Fruit fly (Drosophila melanogaster) whole organism, embryonic: ENCODE data around the gene Muc18B.

Experiments used
- Adf1 ChIP-seq: fragments of 200-800 bp; sonication (Bioruptor generic); IDR thresholded peaks from 2 replicates; pipeline ENCODE4 v1.3.6; 2022; ENCODE audit warnings: missing biosample characterization, missing genetic modification characterization
- Bgb ChIP-seq: fragments of 200-800 bp; sonication (Bioruptor generic); IDR thresholded peaks from 2 replicates; pipeline ENCODE4 v1.3.6; 2022; ENCODE audit warnings: missing biosample characterization, missing genetic modification characterization; ENCODE audit not compliant: partially characterized antibody
- CG10147 ChIP-seq: fragments of 200-800 bp; sonication (Bioruptor generic); optimal IDR thresholded peaks from 2 replicates; lab custom pipeline; 2019; ENCODE audit warnings: missing biosample characterization, mild to moderate bottlenecking, missing genetic modification characterization, moderate library complexity
- CG10209 ChIP-seq: fragments of 200-800 bp; sonication (Bioruptor generic); optimal IDR thresholded peaks from 3 replicates; lab custom pipeline; 2017; ENCODE audit warnings: missing biosample characterization, mild to moderate bottlenecking, missing genetic modification characterization, missing genetic modification reagents
- CG11093 ChIP-seq: fragments of 200-800 bp; sonication (Bioruptor generic); IDR thresholded peaks from 3 replicates; pipeline ENCODE4 v1.3.6; 2022; ENCODE audit warnings: missing biosample characterization, missing genetic modification characterization
- CG13287 ChIP-seq: fragments of 200-800 bp; sonication (Bioruptor generic); IDR thresholded peaks from 2 replicates; pipeline ENCODE4 v1.3.6; 2022; ENCODE audit warnings: missing biosample characterization, missing genetic modification characterization; ENCODE audit not compliant: partially characterized antibody
- CG16815 ChIP-seq: fragments of 200-800 bp; sonication (Bioruptor generic); optimal IDR thresholded peaks from 3 replicates; lab custom pipeline; 2017; ENCODE audit warnings: missing biosample characterization, mild to moderate bottlenecking, missing genetic modification characterization
- CG17802 ChIP-seq: fragments of 200-800 bp; sonication (Bioruptor generic); optimal IDR thresholded peaks from 2 replicates; lab custom pipeline; 2018; ENCODE audit warnings: missing biosample characterization, mild to moderate bottlenecking, missing genetic modification characterization, moderate library complexity
- CG2875 ChIP-seq: fragments of 200-800 bp; sonication (Bioruptor generic); optimal IDR thresholded peaks from 2 replicates; lab custom pipeline; 2017; ENCODE audit warnings: missing biosample characterization, mild to moderate bottlenecking, missing genetic modification characterization, missing genetic modification reagents
- CG30020 ChIP-seq: fragments of 200-800 bp; optimal IDR thresholded peaks from 2 replicates; lab custom pipeline; 2019; ENCODE audit warnings: missing biosample characterization, mild to moderate bottlenecking, missing genetic modification characterization, moderate library complexity
- CG3065 ChIP-seq: fragments of 200-800 bp; sonication (Bioruptor generic); optimal IDR thresholded peaks from 2 replicates; lab custom pipeline; 2016; ENCODE audit warnings: missing biosample characterization, missing genetic modification characterization
- CG32772 ChIP-seq: fragments of 200-800 bp; sonication (Bioruptor generic); IDR thresholded peaks from 2 replicates; pipeline ENCODE4 v1.3.6; 2022; ENCODE audit warnings: missing biosample characterization, missing genetic modification characterization
- CG43689 ChIP-seq: fragments of 200-800 bp; sonication (Bioruptor generic); IDR thresholded peaks from 2 replicates; pipeline ENCODE4 v1.3.6; 2022; ENCODE audit warnings: missing biosample characterization, missing genetic modification characterization
- CG4404 ChIP-seq: fragments of 200-800 bp; sonication (Bioruptor generic); IDR thresholded peaks from 2 replicates; pipeline ENCODE4 v1.3.6; 2022; ENCODE audit warnings: missing biosample characterization, missing genetic modification characterization
- CG6791 ChIP-seq: fragments of 200-800 bp; sonication (Bioruptor generic); IDR thresholded peaks from 3 replicates; pipeline ENCODE4 v1.3.6; 2022; ENCODE audit warnings: missing biosample characterization, missing genetic modification characterization; ENCODE audit not compliant: partially characterized antibody
- CG8359 ChIP-seq: fragments of 200-800 bp; sonication (Bioruptor generic); optimal IDR thresholded peaks from 2 replicates; lab custom pipeline; 2017; ENCODE audit warnings: missing biosample characterization, mild to moderate bottlenecking, missing genetic modification characterization, borderline replicate concordance
- Fer1 ChIP-seq: fragments of 200-800 bp; sonication (Bioruptor generic); optimal IDR thresholded peaks from 2 replicates; lab custom pipeline; 2017; ENCODE audit warnings: missing biosample characterization, mild to moderate bottlenecking, missing genetic modification characterization
- Gsc ChIP-seq: fragments of 200-800 bp; sonication (Bioruptor generic); IDR thresholded peaks from 2 replicates; pipeline ENCODE4 v1.3.6; 2022; ENCODE audit warnings: missing biosample characterization, missing genetic modification characterization
- HmgD ChIP-seq: fragments of 200-800 bp; sonication (Bioruptor generic); optimal IDR thresholded peaks from 3 replicates; lab custom pipeline; 2016; ENCODE audit warnings: missing biosample characterization, missing genetic modification characterization
- Hmx ChIP-seq: fragments of 200-800 bp; sonication (Bioruptor generic); optimal IDR thresholded peaks from 2 replicates; lab custom pipeline; 2016; ENCODE audit warnings: missing biosample characterization, missing genetic modification characterization
- Kr ChIP-seq: fragments of 200-800 bp; sonication (Bioruptor generic); optimal IDR thresholded peaks from 2 replicates; lab custom pipeline; 2017; ENCODE audit warnings: missing biosample characterization, mild to moderate bottlenecking, missing genetic modification characterization
- Lhr ChIP-seq: fragments of 200-800 bp; sonication (Bioruptor generic); optimal IDR thresholded peaks from 3 replicates; lab custom pipeline; 2017; ENCODE audit warnings: mild to moderate bottlenecking, missing biosample characterization, missing genetic modification reagents, missing genetic modification characterization
- MESR4 ChIP-seq: fragments of 200-800 bp; sonication (Bioruptor generic); optimal IDR thresholded peaks from 2 replicates; lab custom pipeline; 2018; ENCODE audit warnings: missing biosample characterization, mild to moderate bottlenecking, missing genetic modification characterization, moderate library complexity
- Sin3A ChIP-seq: fragments of >200 bp; optimal IDR thresholded peaks from 2 replicates; lab custom pipeline; 2018
- TFAM ChIP-seq: fragments of 200-800 bp; sonication (Bioruptor generic); optimal IDR thresholded peaks from 2 replicates; lab custom pipeline; 2017; ENCODE audit warnings: missing biosample characterization, missing genetic modification characterization, inconsistent platforms
- ato ChIP-seq: fragments of 200-800 bp; sonication (Bioruptor generic); IDR thresholded peaks from 2 replicates; pipeline ENCODE4 v1.3.6; 2022; ENCODE audit warnings: missing biosample characterization, missing genetic modification characterization; ENCODE audit not compliant: partially characterized antibody
- bowl ChIP-seq: fragments of 200-800 bp; sonication (Bioruptor generic); IDR thresholded peaks from 2 replicates; pipeline ENCODE4 v1.3.6; 2022; ENCODE audit warnings: missing biosample characterization, missing genetic modification characterization
- crc ChIP-seq: fragments of 200-800 bp; sonication (Bioruptor generic); optimal IDR thresholded peaks from 2 replicates; lab custom pipeline; 2016; ENCODE audit warnings: missing biosample characterization, missing genetic modification characterization
- da ChIP-seq: fragments of 200-800 bp; sonication (Bioruptor generic); optimal IDR thresholded peaks from 2 replicates; lab custom pipeline; 2016; ENCODE audit warnings: missing biosample characterization, missing genetic modification characterization
- ftz-f1 ChIP-seq: fragments of 200-800 bp; sonication (Bioruptor generic); optimal IDR thresholded peaks from 2 replicates; lab custom pipeline; 2016; ENCODE audit warnings: missing biosample characterization, missing genetic modification characterization
- grn ChIP-seq: fragments of 200-800 bp; sonication (Bioruptor generic); optimal IDR thresholded peaks from 3 replicates; lab custom pipeline; 2017; ENCODE audit warnings: missing biosample characterization, missing genetic modification characterization
- gro ChIP-seq: fragments of 200-800 bp; sonication (Bioruptor generic); optimal IDR thresholded peaks from 2 replicates; lab custom pipeline; 2016; ENCODE audit warnings: missing biosample characterization, missing genetic modification characterization
- gsb-n ChIP-seq: fragments of 200-800 bp; sonication (Bioruptor generic); optimal IDR thresholded peaks from 3 replicates; lab custom pipeline; 2018; ENCODE audit warnings: missing biosample characterization, mild to moderate bottlenecking, missing genetic modification characterization
- hkb ChIP-seq, 2 experiments: fragments of 200-800 bp in 1 of 2; fragments of >200 bp in 1 of 2; sonication (Bioruptor generic) in 1 of 2; IDR thresholded peaks in 1 of 2; optimal IDR thresholded peaks in 1 of 2; 2 replicates each; pipeline versions ENCODE4 v1.3.6 to Lab custom; 2017 to 2022; ENCODE audit warnings: missing biosample characterization in 1 of 2, missing genetic modification characterization in 1 of 2
- klu ChIP-seq: fragments of 200-800 bp; sonication (Bioruptor generic); IDR thresholded peaks from 2 replicates; pipeline ENCODE4 v1.3.6; 2022; ENCODE audit warnings: missing biosample characterization, missing genetic modification characterization
- kni ChIP-seq: fragments of 200-800 bp; sonication (Bioruptor generic); optimal IDR thresholded peaks from 3 replicates; lab custom pipeline; 2017; ENCODE audit warnings: mild to moderate bottlenecking, missing biosample characterization, missing genetic modification reagents, missing genetic modification characterization
- lab ChIP-seq: fragments of 200-800 bp; sonication (Bioruptor generic); optimal IDR thresholded peaks from 3 replicates; lab custom pipeline; 2017; ENCODE audit warnings: missing biosample characterization, missing genetic modification characterization, mild to moderate bottlenecking, moderate library complexity, missing genetic modification reagents
- luna ChIP-seq: fragments of 200-800 bp; sonication (Bioruptor generic); optimal IDR thresholded peaks from 2 replicates; lab custom pipeline; 2016; ENCODE audit warnings: missing biosample characterization, missing genetic modification characterization
- nau ChIP-seq: fragments of 200-800 bp; sonication (Bioruptor generic); optimal IDR thresholded peaks from 3 replicates; lab custom pipeline; 2017; ENCODE audit warnings: missing biosample characterization, mild to moderate bottlenecking, missing genetic modification characterization, missing genetic modification reagents
- pho ChIP-seq: fragments of 200-800 bp; sonication (Bioruptor generic); optimal IDR thresholded peaks from 2 replicates; lab custom pipeline; 2016; ENCODE audit warnings: missing biosample characterization, missing genetic modification characterization
- phol ChIP-seq: fragments of 200-800 bp; sonication (Bioruptor generic); optimal IDR thresholded peaks from 3 replicates; lab custom pipeline; 2018; ENCODE audit warnings: missing biosample characterization, mild to moderate bottlenecking, missing genetic modification characterization, moderate library complexity
- pnt ChIP-seq: fragments of 200-800 bp; sonication (Bioruptor generic); optimal IDR thresholded peaks from 3 replicates; lab custom pipeline; 2016; ENCODE audit warnings: missing biosample characterization, missing genetic modification characterization
- row ChIP-seq: fragments of 200-800 bp; sonication (Bioruptor generic); IDR thresholded peaks from 3 replicates; pipeline ENCODE4 v1.3.6; 2022; ENCODE audit warnings: missing biosample characterization, missing genetic modification characterization
- salm ChIP-seq: fragments of 200-800 bp; sonication (Bioruptor generic); optimal IDR thresholded peaks from 2 replicates; lab custom pipeline; 2018; ENCODE audit warnings: missing biosample characterization, mild to moderate bottlenecking, missing genetic modification characterization
- slp2 ChIP-seq: fragments of 200-800 bp; sonication (Bioruptor generic); optimal IDR thresholded peaks from 2 replicates; lab custom pipeline; 2016; ENCODE audit warnings: missing biosample characterization, missing genetic modification characterization
- sob ChIP-seq: fragments of 200-800 bp; sonication (Bioruptor generic); IDR thresholded peaks from 2 replicates; pipeline ENCODE4 v1.3.6; 2022; ENCODE audit warnings: missing biosample characterization, missing genetic modification characterization
- ssp ChIP-seq: fragments of 200-800 bp; sonication (Bioruptor generic); IDR thresholded peaks from 2 replicates; pipeline ENCODE4 v1.3.6; 2022; ENCODE audit warnings: missing biosample characterization, missing genetic modification characterization
- tna ChIP-seq: fragments of 200-800 bp; sonication (Bioruptor generic); IDR thresholded peaks from 2 replicates; pipeline ENCODE4 v1.3.6; 2022; ENCODE audit warnings: missing biosample characterization, missing genetic modification characterization; ENCODE audit not compliant: partially characterized antibody

Gene Muc18B

dm6 chrX:19247200-19248052 is 32.1 kb downstream of the Muc18B start, which contains the start of gene CG7992 (continued):
- TF ChIP-seq CG4404 (GFP tag; lab: Robert Waterston, UW) (no peak), row (GFP tag; lab: Robert Waterston, UW) (peak; percentile 81), CG43689 (GFP tag; lab: Robert Waterston, UW) (no peak), bowl (GFP tag; lab: Robert Waterston, UW) (no peak), ssp (GFP tag; lab: Robert Waterston, UW) (0 out of 2 replicates have a peak, but pooled peaks have one; percentile 18), Sin3A (lab: Kevin White, UChicago) (no peak), hkb (optimal IDR thresholded peaks at IDR 0.05; lab: Kevin White, UChicago) (no peak), hkb (GFP tag; IDR thresholded peaks at IDR 0.05; lab: Robert Waterston, UW) (peak; percentile 58; the same call in 1 of the 2 replicates), klu (GFP tag; lab: Robert Waterston, UW) (no peak), sob (GFP tag; lab: Robert Waterston, UW) (peak; percentile 19; the same call in 1 of the 2 replicates), Gsc (GFP tag; lab: Robert Waterston, UW) (no peak), CG17802 (tag; lab: Kevin White, UChicago) (no peak), Fer1 (GFP tag; lab: Kevin White, UChicago) (peak; percentile 73), CG32772 (GFP tag; lab: Robert Waterston, UW) (peak; percentile 41; the same call in 1 of the 2 replicates), salm (no peak), CG8359 (GFP tag; lab: Kevin White, UChicago) (no peak), CG11093 (GFP tag; lab: Robert Waterston, UW) (no peak), pnt (GFP tag; lab: Kevin White, UChicago) (peak; percentile 46), Hmx (peak; percentile 7), CG10147 (no peak), slp2 (GFP tag; lab: Kevin White, UChicago) (peak; percentile 58), CG3065 (GFP tag; lab: Kevin White, UChicago) (no peak), CG6791 (no peak), Bgb (GFP tag; lab: Robert Waterston, UW) (no peak), gro (peak; percentile 78), luna (no peak), HmgD (GFP tag; lab: Kevin White, UChicago) (no peak), da (GFP tag; lab: Kevin White, UChicago) (no peak), CG2875 (GFP tag; lab: Kevin White, UChicago) (no peak), CG30020 (no peak), CG16815 (GFP tag; lab: Kevin White, UChicago) (peak; percentile 36), pho (GFP tag; lab: Kevin White, UChicago) (peak; percentile 74), ftz-f1 (GFP tag; lab: Kevin White, UChicago) (peak; percentile 6), crc (GFP tag; lab: Kevin White, UChicago) (peak; percentile 51), tna (GFP tag; lab: Robert Waterston, UW) (no peak), gsb-n (tag; lab: Kevin White, UChicago) (no peak), TFAM (GFP tag; lab: Kevin White, UChicago) (no peak), nau (no peak), Adf1 (GFP tag; lab: Robert Waterston, UW) (peak; percentile 28; the same call in 1 of the 2 replicates), CG10209 (GFP tag; lab: Kevin White, UChicago) (peak; percentile 57), Lhr (GFP tag; lab: Kevin White, UChicago) (no peak), ato (GFP tag; lab: Robert Waterston, UW) (no peak), phol (tag; lab: Kevin White, UChicago) (peak; percentile 48), kni (GFP tag; lab: Kevin White, UChicago) (no peak), MESR4 (GFP tag; lab: Kevin White, UChicago) (no peak), lab (GFP tag; lab: Kevin White, UChicago) (peak; percentile 77), CG13287 (GFP tag; lab: Robert Waterston, UW) (no peak), Kr (no peak), grn (GFP tag; lab: Kevin White, UChicago) (peak; percentile 89)
